Fruit fly (Drosophila melanogaster) whole organism, adult: ENCODE measurements around the gene CG43165.

Experiments used
- CG12768 ChIP-seq: fragments of 200-800 bp; sonication (Bioruptor generic); optimal IDR thresholded peaks from 2 replicates; lab custom pipeline; 2017; ENCODE audit warnings: missing biosample characterization, missing genetic modification characterization, mild to moderate bottlenecking, moderate library complexity, missing genetic modification reagents
- CG14711 ChIP-seq: fragments of 200-800 bp; sonication (Bioruptor generic); optimal IDR thresholded peaks from 2 replicates; lab custom pipeline; 2018; ENCODE audit warnings: missing biosample characterization, mild to moderate bottlenecking, missing genetic modification characterization, moderate library complexity
- CG1620 ChIP-seq: fragments of 200-800 bp; sonication (Bioruptor generic); optimal IDR thresholded peaks from 2 replicates; lab custom pipeline; 2016; ENCODE audit warnings: missing biosample characterization, missing genetic modification characterization
- CG33017 ChIP-seq: fragments of 200-800 bp; sonication (Bioruptor generic); optimal IDR thresholded peaks from 2 replicates; lab custom pipeline; 2018; ENCODE audit warnings: missing biosample characterization, mild to moderate bottlenecking, missing genetic modification characterization, moderate library complexity
- CG5204 ChIP-seq: fragments of 200-800 bp; sonication (Bioruptor generic); optimal IDR thresholded peaks from 2 replicates; lab custom pipeline; 2016; ENCODE audit warnings: missing biosample characterization, missing genetic modification characterization
- CG7101 ChIP-seq: fragments of 200-800 bp; sonication (Bioruptor generic); optimal IDR thresholded peaks from 2 replicates; lab custom pipeline; 2018; ENCODE audit warnings: missing biosample characterization, mild to moderate bottlenecking, missing genetic modification characterization, moderate library complexity
- Clk ChIP-seq: fragments of 200-800 bp; sonication (Bioruptor generic); optimal IDR thresholded peaks from 2 replicates; lab custom pipeline; 2017; ENCODE audit warnings: missing biosample characterization, missing genetic modification characterization
- Crg-1 ChIP-seq: fragments of 200-800 bp; sonication (Bioruptor generic); optimal IDR thresholded peaks from 2 replicates; lab custom pipeline; 2016; ENCODE audit warnings: missing biosample characterization, missing genetic modification characterization
- Mnt ChIP-seq: fragments of 200-800 bp; sonication (Bioruptor generic); optimal IDR thresholded peaks from 2 replicates; lab custom pipeline; 2016; ENCODE audit warnings: missing biosample characterization, mild to moderate bottlenecking, missing genetic modification characterization
- bab1 ChIP-seq: fragments of 200-800 bp; sonication (Bioruptor generic); optimal IDR thresholded peaks from 3 replicates; lab custom pipeline; 2019; ENCODE audit warnings: missing biosample characterization, mild to moderate bottlenecking, missing genetic modification characterization, moderate library complexity
- cic ChIP-seq: fragments of 200-800 bp; sonication (Bioruptor generic); optimal IDR thresholded peaks from 2 replicates; lab custom pipeline; 2017; ENCODE audit warnings: missing biosample characterization, mild to moderate bottlenecking, missing genetic modification characterization, moderate library complexity
- cnc ChIP-seq, 2 experiments: fragments of >200 bp; optimal IDR thresholded peaks; 2 replicates each; lab custom pipeline; 2017
- ovo ChIP-seq: fragments of 200-800 bp; sonication (Bioruptor generic); optimal IDR thresholded peaks from 2 replicates; lab custom pipeline; 2016; ENCODE audit warnings: missing biosample characterization, missing genetic modification characterization
- toe ChIP-seq: fragments of 200-800 bp; sonication (Bioruptor generic); optimal IDR thresholded peaks from 2 replicates; lab custom pipeline; 2016; ENCODE audit warnings: missing biosample characterization, missing genetic modification characterization

DNA sequence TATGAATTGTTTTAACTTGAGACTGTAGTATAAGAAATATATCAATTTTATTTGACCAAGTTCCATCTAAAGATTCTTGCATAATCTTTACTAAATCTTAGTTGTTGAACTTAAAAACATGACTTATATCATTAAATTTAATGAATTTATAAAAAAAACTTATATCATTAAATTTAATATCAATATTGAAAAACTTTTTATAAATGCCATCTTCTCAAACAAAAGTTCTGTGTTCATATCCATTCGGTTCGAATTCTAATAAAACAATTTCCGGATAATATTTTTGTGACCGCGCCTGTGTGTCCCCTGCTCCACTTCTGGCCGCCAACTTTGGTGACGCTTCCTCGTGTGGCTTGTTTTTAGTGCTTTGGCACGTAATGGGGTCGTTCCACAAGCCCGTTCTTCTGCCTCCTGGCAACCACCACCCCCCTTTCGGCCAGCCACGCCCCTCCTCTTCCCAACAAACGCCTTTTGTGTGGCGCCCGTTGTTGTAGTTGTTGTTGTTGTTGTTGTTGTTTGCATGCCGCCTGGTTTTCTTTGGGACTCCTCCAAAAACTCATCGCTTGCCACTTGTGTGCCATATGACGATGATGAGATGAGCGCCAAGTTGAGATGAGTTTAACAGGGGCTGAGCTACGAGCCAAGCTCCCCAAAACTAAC lies 42.3 kb upstream of the CG43165 start:
- no peak for TF ChIP-seq cnc (optimal IDR thresholded peaks at IDR 0.05; lab: Kevin White, UChicago)
- TF ChIP-seq toe, result no peak
- TF ChIP-seq Clk (GFP tag; lab: Kevin White, UChicago), result no peak
- TF ChIP-seq Mnt (GFP tag; lab: Kevin White, UChicago), result no peak
- no peak for TF ChIP-seq CG33017 (tag; lab: Kevin White, UChicago)
- TF ChIP-seq CG5204 (GFP tag; lab: Kevin White, UChicago), result no peak
- no peak for TF ChIP-seq ovo (GFP tag; lab: Kevin White, UChicago)
- no peak for TF ChIP-seq bab1
- no peak for TF ChIP-seq CG14711
- no peak for TF ChIP-seq CG7101 (tag; lab: Kevin White, UChicago)
- TF ChIP-seq Crg-1 (GFP tag; lab: Kevin White, UChicago), result no peak
- TF ChIP-seq CG1620, result no peak
- TF ChIP-seq CG12768, result no peak
- no peak for TF ChIP-seq cic (GFP tag; lab: Kevin White, UChicago)
